Fruit fly (Drosophila melanogaster): ENCODE data around the gene CG43074.

Gene CG43074

DNA sequence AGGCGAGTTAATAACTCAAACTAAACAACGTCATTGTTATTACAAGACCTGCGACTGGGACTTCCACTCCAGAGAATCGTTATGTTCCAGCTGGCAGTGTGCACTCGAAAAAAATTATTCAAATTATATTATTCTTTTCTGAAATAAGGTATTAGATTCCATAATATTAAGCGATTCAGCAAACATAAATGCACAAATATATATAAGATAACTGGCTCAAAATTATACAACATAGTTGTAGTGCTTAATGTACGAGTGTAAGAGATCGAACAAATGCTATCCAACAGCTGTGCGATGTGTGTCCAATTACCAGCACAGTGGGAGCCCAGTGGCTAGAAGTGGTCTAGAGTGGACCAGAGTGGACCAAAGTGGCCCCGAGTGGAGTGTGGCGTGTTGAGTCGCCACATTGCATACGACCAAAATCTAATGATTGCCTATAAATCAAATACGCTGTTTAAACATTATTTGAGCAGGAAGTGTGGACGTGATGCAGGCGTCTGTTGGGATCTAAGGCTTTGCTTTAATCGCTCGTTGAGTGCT is 40.1 kb downstream of the CG43074 start:
- TF ChIP-seq ttk (optimal IDR thresholded peaks at IDR 0.05), result no peak
- TF ChIP-seq h (optimal IDR thresholded peaks at IDR 0.05), result no peak
- TF ChIP-seq Myc (optimal IDR thresholded peaks at IDR 0.05), result no peak
- TF ChIP-seq Sin3A (optimal IDR thresholded peaks at IDR 0.05), result no peak
- no peak for TF ChIP-seq insv (optimal IDR thresholded peaks at IDR 0.05)
- TF ChIP-seq psq (optimal IDR thresholded peaks at IDR 0.05), result no peak

DNA sequence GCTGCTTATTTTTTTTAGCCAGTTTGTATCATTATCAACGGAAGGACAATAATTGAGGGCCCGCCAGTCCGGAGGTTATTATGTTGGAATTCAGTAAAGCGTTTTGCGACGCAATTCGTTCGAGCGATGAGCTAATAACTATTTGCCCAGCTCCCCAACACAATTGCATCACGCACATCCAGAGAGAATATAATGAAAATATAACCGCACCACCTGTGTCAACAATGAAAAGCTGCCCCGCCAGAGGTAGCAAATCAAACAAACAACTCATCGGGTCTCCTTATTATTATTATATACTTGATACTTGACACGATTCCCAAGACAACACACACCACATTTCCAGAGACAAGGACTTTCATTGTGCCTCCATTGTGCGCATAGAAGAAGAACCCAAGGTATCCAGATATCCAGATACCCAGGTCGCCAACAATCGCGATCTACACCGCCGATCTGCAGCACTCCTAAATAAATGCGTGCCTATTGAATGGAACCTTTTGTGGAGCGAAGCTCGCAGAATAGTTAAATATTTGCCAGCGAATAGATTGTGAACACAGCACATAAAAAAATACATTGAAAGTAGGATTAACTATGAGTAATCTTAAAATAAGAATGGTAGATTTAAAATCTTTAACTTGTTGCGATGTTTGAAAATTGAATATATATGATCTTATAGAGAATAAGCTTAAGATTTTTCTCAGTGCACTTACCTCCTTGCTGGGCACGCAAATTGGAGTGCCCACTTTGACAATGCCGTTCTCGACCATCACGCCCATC is 41.5 kb downstream of the CG43074 start:
- TF ChIP-seq insv (optimal IDR thresholded peaks at IDR 0.05), result no peak
- TF ChIP-seq Sin3A (optimal IDR thresholded peaks at IDR 0.05), result no peak
- TF ChIP-seq ttk (optimal IDR thresholded peaks at IDR 0.05), result no peak
- no peak for TF ChIP-seq Myc (optimal IDR thresholded peaks at IDR 0.05)
- no peak for TF ChIP-seq psq (optimal IDR thresholded peaks at IDR 0.05)
- TF ChIP-seq h (optimal IDR thresholded peaks at IDR 0.05), result no peak

DNA sequence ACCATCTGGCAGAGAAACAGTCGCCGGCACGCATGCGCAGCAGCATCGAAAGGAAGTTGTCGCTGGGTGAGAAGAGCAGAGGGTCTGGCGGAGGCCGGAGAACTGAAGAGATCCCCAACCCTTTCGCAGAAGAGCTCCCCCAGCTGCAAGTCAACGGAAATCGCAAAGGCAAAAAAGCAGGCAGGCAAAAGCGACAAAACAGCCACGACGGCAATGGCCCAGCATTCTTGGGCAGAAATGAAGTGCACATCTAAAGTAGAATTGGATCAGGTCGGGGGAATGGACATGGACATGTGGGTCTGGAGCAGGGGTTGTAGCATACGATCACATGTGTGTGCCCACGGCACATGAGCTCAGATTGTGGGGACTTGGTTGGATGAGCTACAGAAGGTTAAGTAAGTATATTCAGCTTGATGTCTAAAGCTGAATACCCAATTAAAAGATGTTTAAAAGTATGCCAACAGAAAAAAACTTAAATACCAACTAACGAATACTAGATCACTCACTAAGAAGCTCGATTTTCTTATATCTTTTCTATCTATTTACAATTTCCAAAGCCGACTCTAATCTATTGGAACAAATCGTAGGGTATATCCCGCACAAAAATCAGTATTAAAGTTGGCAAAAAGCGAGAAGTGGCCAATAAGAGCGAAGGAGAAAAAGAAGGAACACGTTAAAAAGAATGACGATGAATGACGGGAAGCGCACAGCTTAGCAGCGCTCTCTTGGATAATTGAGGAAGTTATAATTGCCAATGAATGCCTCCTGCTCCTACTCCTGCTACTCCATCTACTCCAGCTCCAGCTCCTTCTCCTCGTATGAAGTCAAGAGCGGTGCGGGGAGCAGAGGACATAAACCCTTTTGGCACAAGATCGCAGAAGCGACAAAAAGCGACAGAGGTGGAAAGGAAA is 42.4 kb downstream of the CG43074 start:
- TF ChIP-seq psq (optimal IDR thresholded peaks at IDR 0.05), result no peak
- no peak for TF ChIP-seq Sin3A (optimal IDR thresholded peaks at IDR 0.05)
- no peak for TF ChIP-seq Myc (optimal IDR thresholded peaks at IDR 0.05)
- TF ChIP-seq h (optimal IDR thresholded peaks at IDR 0.05), result no peak
- TF ChIP-seq insv (optimal IDR thresholded peaks at IDR 0.05), result no peak
- no peak for TF ChIP-seq ttk (optimal IDR thresholded peaks at IDR 0.05)

dm6 chr3L:3440116-3440515 is 44.3 kb downstream of the CG43074 start:
- TF ChIP-seq Sin3A (optimal IDR thresholded peaks at IDR 0.05), result no peak
- TF ChIP-seq ttk (optimal IDR thresholded peaks at IDR 0.05), result no peak
- TF ChIP-seq psq (optimal IDR thresholded peaks at IDR 0.05), result no peak
- no peak for TF ChIP-seq Myc (optimal IDR thresholded peaks at IDR 0.05)
- no peak for TF ChIP-seq insv (optimal IDR thresholded peaks at IDR 0.05)
- TF ChIP-seq h (optimal IDR thresholded peaks at IDR 0.05), result no peak

dm6 chr3L:3439598-3439997 is 44.9 kb downstream of the CG43074 start:
- TF ChIP-seq insv (optimal IDR thresholded peaks at IDR 0.05) (no peak), h (optimal IDR thresholded peaks at IDR 0.05) (no peak), ttk (optimal IDR thresholded peaks at IDR 0.05) (no peak), Myc (optimal IDR thresholded peaks at IDR 0.05) (no peak), Sin3A (optimal IDR thresholded peaks at IDR 0.05) (no peak), psq (optimal IDR thresholded peaks at IDR 0.05) (no peak)

dm6 chr3L:3438473-3438872 is 46.0 kb downstream of the CG43074 start:
- no peak for TF ChIP-seq psq (optimal IDR thresholded peaks at IDR 0.05)
- TF ChIP-seq insv (optimal IDR thresholded peaks at IDR 0.05), result no peak
- TF ChIP-seq Sin3A (optimal IDR thresholded peaks at IDR 0.05), result no peak
- TF ChIP-seq Myc (optimal IDR thresholded peaks at IDR 0.05), result no peak
- no peak for TF ChIP-seq ttk (optimal IDR thresholded peaks at IDR 0.05)
- TF ChIP-seq h (optimal IDR thresholded peaks at IDR 0.05), result no peak

- TF ChIP-seq Myc (optimal IDR thresholded peaks at IDR 0.05), result no peak
- no peak for TF ChIP-seq insv (optimal IDR thresholded peaks at IDR 0.05)
- no peak for TF ChIP-seq Sin3A (optimal IDR thresholded peaks at IDR 0.05)
These were observed 46.6 kb downstream of the CG43074 start for dm6 chr3L:3437664-3438368.

- TF ChIP-seq Sin3A (optimal IDR thresholded peaks at IDR 0.05), result no peak
- TF ChIP-seq Myc (optimal IDR thresholded peaks at IDR 0.05), result no peak
- no peak for TF ChIP-seq ttk (optimal IDR thresholded peaks at IDR 0.05)
- no peak for TF ChIP-seq psq (optimal IDR thresholded peaks at IDR 0.05)
These were observed 47.4 kb downstream of the CG43074 start for dm6 chr3L:3436838-3437663.

DNA sequence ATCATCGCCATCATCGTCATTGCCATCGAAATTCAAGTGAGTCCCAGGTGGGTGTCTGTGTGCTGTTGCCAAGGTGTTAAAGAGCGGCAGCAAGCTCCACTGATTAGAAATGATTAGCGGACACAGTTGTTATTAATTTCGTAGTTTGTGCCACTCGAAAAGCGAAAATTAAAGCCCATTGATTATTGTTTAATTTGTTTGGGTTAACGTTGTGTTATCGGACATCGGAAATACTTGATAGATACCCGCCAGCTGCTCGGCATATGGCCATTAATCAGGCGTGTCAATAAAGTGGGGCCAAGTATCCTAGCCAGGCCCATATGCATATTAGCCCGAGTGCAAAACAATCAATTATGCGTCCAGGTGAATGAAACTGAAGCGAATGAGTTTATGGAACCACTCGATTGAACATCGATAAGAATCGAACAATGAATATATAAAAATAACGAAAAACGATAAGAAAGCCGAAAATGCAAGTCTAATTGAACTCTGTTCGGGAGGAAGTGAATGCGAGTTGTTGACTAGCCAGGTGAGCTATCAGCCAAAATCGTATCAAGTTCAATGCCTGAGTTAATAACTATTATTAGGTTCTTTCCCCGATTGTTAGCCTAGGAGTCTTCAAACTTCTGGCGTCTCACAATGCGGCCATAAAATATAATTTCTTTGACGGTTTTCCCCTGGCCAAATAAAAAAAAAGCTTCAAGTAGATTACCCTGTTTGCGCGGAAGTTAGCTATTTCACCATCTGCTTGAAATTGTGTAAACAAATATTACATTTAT is 48.7 kb downstream of the CG43074 start:
- TF ChIP-seq insv (optimal IDR thresholded peaks at IDR 0.05) (no peak), ttk (optimal IDR thresholded peaks at IDR 0.05) (no peak), psq (optimal IDR thresholded peaks at IDR 0.05) (no peak), h (optimal IDR thresholded peaks at IDR 0.05) (no peak), Sin3A (optimal IDR thresholded peaks at IDR 0.05) (no peak), Myc (optimal IDR thresholded peaks at IDR 0.05) (no peak)

DNA sequence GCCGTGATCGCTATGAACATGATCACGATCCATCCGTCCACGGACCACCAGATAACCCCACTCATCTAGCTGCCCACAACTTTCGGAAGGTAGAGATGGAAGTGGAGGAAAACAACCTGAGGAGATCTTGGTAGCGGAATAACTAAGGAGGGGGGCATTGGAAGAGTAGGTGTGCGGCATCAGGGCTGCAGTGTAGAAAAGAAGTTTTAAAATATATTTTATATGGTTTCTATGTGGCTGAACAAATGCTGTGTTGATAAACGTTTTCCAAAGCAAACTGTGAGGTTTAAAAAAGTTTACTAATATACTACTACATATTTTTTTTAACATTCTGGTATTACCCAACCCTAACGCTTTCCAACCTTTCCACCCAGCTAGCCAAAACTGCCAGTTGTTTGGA is 49.6 kb downstream of the CG43074 start:
- no peak for TF ChIP-seq h (optimal IDR thresholded peaks at IDR 0.05)
- TF ChIP-seq ttk (optimal IDR thresholded peaks at IDR 0.05), result no peak
- no peak for TF ChIP-seq psq (optimal IDR thresholded peaks at IDR 0.05)
- no peak for TF ChIP-seq insv (optimal IDR thresholded peaks at IDR 0.05)
- TF ChIP-seq Sin3A (optimal IDR thresholded peaks at IDR 0.05), result no peak
- no peak for TF ChIP-seq Myc (optimal IDR thresholded peaks at IDR 0.05)

Measured in Kc167 (cell line).